Fruit fly (Drosophila melanogaster) whole organism, embryonic: ENCODE results near the gene puc.

ENCODE experiments used
- Abd-B ChIP-seq: fragments of 200-800 bp; sonication (Bioruptor generic); optimal IDR thresholded peaks from 2 replicates; lab custom pipeline; 2018; ENCODE audit warnings: missing biosample characterization, mild to moderate bottlenecking, missing genetic modification characterization, moderate library complexity
- Atf3 ChIP-seq: fragments of 200-800 bp; sonication (Bioruptor generic); optimal IDR thresholded peaks from 3 replicates; lab custom pipeline; 2016; ENCODE audit warnings: missing biosample characterization, missing genetic modification characterization
- Awh ChIP-seq: fragments of 200-800 bp; sonication (Bioruptor generic); IDR thresholded peaks from 2 replicates; pipeline ENCODE4, ENCODE4 v1.3.6; 2022; ENCODE audit warnings: missing biosample characterization, missing genetic modification characterization
- CG10209 ChIP-seq: fragments of 200-800 bp; sonication (Bioruptor generic); optimal IDR thresholded peaks from 3 replicates; lab custom pipeline; 2017; ENCODE audit warnings: missing biosample characterization, mild to moderate bottlenecking, missing genetic modification characterization, missing genetic modification reagents
- CG10321 ChIP-seq: fragments of 200-800 bp; sonication (Bioruptor generic); IDR thresholded peaks from 2 replicates; pipeline ENCODE4 v1.3.6; 2022; ENCODE audit warnings: missing biosample characterization, missing genetic modification characterization
- CG10366 ChIP-seq: fragments of 200-800 bp; sonication (Bioruptor generic); IDR thresholded peaks from 2 replicates; pipeline ENCODE4 v1.3.6; 2022; ENCODE audit warnings: missing biosample characterization, missing genetic modification characterization
- CG10462 ChIP-seq: fragments of 200-800 bp; sonication (Bioruptor generic); optimal IDR thresholded peaks from 2 replicates; lab custom pipeline; 2016; ENCODE audit warnings: missing biosample characterization, missing genetic modification characterization
- CG12236 ChIP-seq: fragments of 200-800 bp; sonication (Bioruptor generic); optimal IDR thresholded peaks from 2 replicates; lab custom pipeline; 2016; ENCODE audit warnings: missing biosample characterization, missing genetic modification characterization
- CG14014 ChIP-seq: fragments of 200-800 bp; sonication (Bioruptor generic); IDR thresholded peaks from 2 replicates; pipeline ENCODE4 v1.3.6; 2022; ENCODE audit warnings: missing biosample characterization, missing genetic modification characterization
- CG14710 ChIP-seq: fragments of 200-800 bp; sonication (Bioruptor generic); optimal IDR thresholded peaks from 3 replicates; lab custom pipeline; 2019; ENCODE audit warnings: missing biosample characterization, mild to moderate bottlenecking, missing genetic modification characterization, moderate library complexity
- CG15011 ChIP-seq: fragments of 200-800 bp; sonication (Bioruptor generic); optimal IDR thresholded peaks from 3 replicates; lab custom pipeline; 2018; ENCODE audit warnings: missing biosample characterization, mild to moderate bottlenecking, missing genetic modification characterization
- CG15696 ChIP-seq: fragments of 200-800 bp; sonication (Bioruptor generic); optimal IDR thresholded peaks from 2 replicates; lab custom pipeline; 2019; ENCODE audit warnings: missing biosample characterization, mild to moderate bottlenecking, missing genetic modification characterization, moderate library complexity
- CG17829 ChIP-seq: fragments of 200-800 bp; optimal IDR thresholded peaks from 2 replicates; lab custom pipeline; 2019; ENCODE audit warnings: missing biosample characterization, mild to moderate bottlenecking, missing genetic modification characterization, moderate library complexity
- CG18599 ChIP-seq: fragments of 200-800 bp; sonication (Bioruptor generic); optimal IDR thresholded peaks from 3 replicates; lab custom pipeline; 2017; ENCODE audit warnings: missing biosample characterization, missing genetic modification characterization, mild to moderate bottlenecking, moderate library complexity, missing genetic modification reagents
- CG31224 ChIP-seq: fragments of 200-800 bp; sonication (Bioruptor generic); IDR thresholded peaks from 2 replicates; pipeline ENCODE4 v1.3.6; 2022; ENCODE audit warnings: missing biosample characterization, missing genetic modification characterization
- CG31365 ChIP-seq: fragments of 200-800 bp; sonication (Bioruptor generic); optimal IDR thresholded peaks from 2 replicates; lab custom pipeline; 2018; ENCODE audit warnings: missing biosample characterization, mild to moderate bottlenecking, missing genetic modification characterization
- CG4854 ChIP-seq: fragments of 200-800 bp; sonication (Bioruptor generic); optimal IDR thresholded peaks from 2 replicates; lab custom pipeline; 2016; ENCODE audit warnings: missing biosample characterization, missing genetic modification characterization, inconsistent platforms
- CG6791 ChIP-seq: fragments of 200-800 bp; sonication (Bioruptor generic); IDR thresholded peaks from 3 replicates; pipeline ENCODE4 v1.3.6; 2022; ENCODE audit warnings: missing biosample characterization, missing genetic modification characterization; ENCODE audit not compliant: partially characterized antibody
- CG6813 ChIP-seq: fragments of 200-800 bp; sonication (Bioruptor generic); optimal IDR thresholded peaks from 2 replicates; lab custom pipeline; 2017; ENCODE audit warnings: missing biosample characterization, missing genetic modification characterization, mild to moderate bottlenecking, moderate library complexity, missing genetic modification reagents
- D ChIP-seq, 2 experiments: fragments of 200-800 bp in 1 of 2; fragments of >200 bp in 1 of 2; sonication (Bioruptor generic) in 1 of 2; optimal IDR thresholded peaks; 2 replicates in 1 of 2; 3 replicates in 1 of 2; lab custom pipeline; 2017; ENCODE audit warnings: mild to moderate bottlenecking in 1 of 2, missing biosample characterization in 1 of 2, missing genetic modification characterization in 1 of 2, missing genetic modification reagents in 1 of 2
- Doc2 ChIP-seq: fragments of 200-800 bp; sonication (Bioruptor generic); IDR thresholded peaks from 2 replicates; pipeline ENCODE4 v1.3.6; 2022; ENCODE audit warnings: missing biosample characterization, missing genetic modification characterization
- Dref ChIP-seq: fragments of 200-800 bp; sonication (Bioruptor generic); IDR thresholded peaks from 2 replicates; pipeline ENCODE4 v1.3.6; 2022; ENCODE audit warnings: missing biosample characterization, missing genetic modification characterization
- E2f2 ChIP-seq: fragments of 200-800 bp; sonication (Bioruptor generic); IDR thresholded peaks from 2 replicates; pipeline ENCODE4 v1.3.6; 2022; ENCODE audit warnings: missing biosample characterization, missing genetic modification characterization
- H15 ChIP-seq: fragments of 200-800 bp; sonication (Bioruptor generic); IDR thresholded peaks from 3 replicates; pipeline ENCODE4 v1.3.6; 2022; ENCODE audit warnings: missing biosample characterization, missing genetic modification characterization
- HLH3B ChIP-seq: fragments of 200-800 bp; sonication (Bioruptor generic); IDR thresholded peaks from 2 replicates; pipeline ENCODE4 v1.3.6; 2022; ENCODE audit warnings: missing biosample characterization, missing genetic modification characterization
- HmgD ChIP-seq: fragments of 200-800 bp; sonication (Bioruptor generic); optimal IDR thresholded peaks from 3 replicates; lab custom pipeline; 2016; ENCODE audit warnings: missing biosample characterization, missing genetic modification characterization
- Hsf ChIP-seq: fragments of 200-800 bp; sonication (Bioruptor generic); optimal IDR thresholded peaks from 3 replicates; lab custom pipeline; 2016; ENCODE audit warnings: missing biosample characterization, missing genetic modification characterization
- Kr ChIP-seq: fragments of 200-800 bp; sonication (Bioruptor generic); optimal IDR thresholded peaks from 2 replicates; lab custom pipeline; 2017; ENCODE audit warnings: missing biosample characterization, mild to moderate bottlenecking, missing genetic modification characterization
- Lim3 ChIP-seq: fragments of 200-800 bp; sonication (Bioruptor generic); IDR thresholded peaks from 2 replicates; pipeline ENCODE4 v1.3.6; 2022; ENCODE audit warnings: missing biosample characterization, missing genetic modification characterization
- Sry-δ ChIP-seq: fragments of 200-800 bp; sonication (Bioruptor generic); optimal IDR thresholded peaks from 2 replicates; lab custom pipeline; 2016; ENCODE audit warnings: missing biosample characterization, missing genetic modification characterization
- Xbp1 ChIP-seq: fragments of 200-800 bp; sonication (Bioruptor generic); optimal IDR thresholded peaks from 3 replicates; lab custom pipeline; 2016; ENCODE audit warnings: missing biosample characterization, mild to moderate bottlenecking, missing genetic modification characterization
- abd-A ChIP-seq: fragments of 200-800 bp; sonication (Bioruptor generic); optimal IDR thresholded peaks from 3 replicates; lab custom pipeline; 2019; ENCODE audit warnings: missing biosample characterization, mild to moderate bottlenecking, missing genetic modification characterization, moderate library complexity
- bbx ChIP-seq: fragments of 200-800 bp; sonication (Bioruptor generic); IDR thresholded peaks from 2 replicates; pipeline ENCODE4 v1.3.6; 2022; ENCODE audit warnings: missing biosample characterization, missing genetic modification characterization; ENCODE audit not compliant: partially characterized antibody
- btn ChIP-seq: fragments of 200-800 bp; sonication (Bioruptor generic); optimal IDR thresholded peaks from 2 replicates; lab custom pipeline; 2016; ENCODE audit warnings: missing biosample characterization, missing genetic modification characterization
- exex ChIP-seq: fragments of 200-800 bp; sonication (Bioruptor generic); optimal IDR thresholded peaks from 4 replicates; lab custom pipeline; 2018; ENCODE audit warnings: missing biosample characterization, mild to moderate bottlenecking, missing genetic modification characterization, moderate library complexity
- eyg ChIP-seq: fragments of 200-800 bp; sonication (Bioruptor generic); optimal IDR thresholded peaks from 3 replicates; lab custom pipeline; 2016; ENCODE audit warnings: missing biosample characterization, missing genetic modification characterization
- fd3F ChIP-seq: fragments of 200-800 bp; sonication (Bioruptor generic); optimal IDR thresholded peaks from 2 replicates; lab custom pipeline; 2018; ENCODE audit warnings: missing biosample characterization, mild to moderate bottlenecking, missing genetic modification characterization, moderate library complexity
- knrl ChIP-seq: fragments of 200-800 bp; sonication (Bioruptor generic); IDR thresholded peaks from 3 replicates; pipeline ENCODE4 v1.3.6; 2022; ENCODE audit warnings: missing biosample characterization, missing genetic modification characterization; ENCODE audit not compliant: partially characterized antibody
- lmd ChIP-seq: fragments of 200-800 bp; sonication (Bioruptor generic); IDR thresholded peaks from 2 replicates; pipeline ENCODE4 v1.3.6; 2022; ENCODE audit warnings: missing biosample characterization, missing genetic modification characterization
- nerfin-2 ChIP-seq: fragments of 200-800 bp; sonication (Bioruptor generic); IDR thresholded peaks from 2 replicates; pipeline ENCODE4 v1.3.6; 2022; ENCODE audit warnings: missing biosample characterization, missing genetic modification characterization; ENCODE audit not compliant: partially characterized antibody
- oc ChIP-seq: fragments of 200-800 bp; sonication (Bioruptor generic); optimal IDR thresholded peaks from 2 replicates; lab custom pipeline; 2018; ENCODE audit warnings: missing biosample characterization, mild to moderate bottlenecking, missing genetic modification characterization, moderate library complexity
- org-1 ChIP-seq: fragments of 200-800 bp; sonication (Bioruptor generic); optimal IDR thresholded peaks from 2 replicates; lab custom pipeline; 2017; ENCODE audit warnings: missing biosample characterization, missing genetic modification characterization
- pan ChIP-seq, 4 experiments: fragments of >200 bp in 3 of 4; fragments of 200-800 bp in 1 of 4; sonication (Bioruptor generic) in 1 of 4; optimal IDR thresholded peaks in 3 of 4; IDR thresholded peaks in 1 of 4; 2 replicates each; pipeline versions ENCODE4 v1.3.6 to Lab custom; 2017 to 2022; ENCODE audit warnings: missing biosample characterization in 2 of 4, missing genetic modification characterization in 2 of 4, mixed read lengths in 1 of 4
- pb ChIP-seq: fragments of 200-800 bp; sonication (Bioruptor generic); optimal IDR thresholded peaks from 3 replicates; lab custom pipeline; 2016; ENCODE audit warnings: missing biosample characterization, missing genetic modification characterization
- sna ChIP-seq: fragments of 200-800 bp; sonication (Bioruptor generic); IDR thresholded peaks from 2 replicates; pipeline ENCODE4 v1.3.6; 2022; ENCODE audit warnings: missing biosample characterization, missing genetic modification characterization; ENCODE audit not compliant: partially characterized antibody
- so ChIP-seq: fragments of 200-800 bp; sonication (Bioruptor generic); IDR thresholded peaks from 3 replicates; pipeline ENCODE4 v1.3.6; 2022; ENCODE audit warnings: missing biosample characterization, missing genetic modification characterization
- wek ChIP-seq: fragments of 200-800 bp; sonication (Bioruptor generic); optimal IDR thresholded peaks from 3 replicates; lab custom pipeline; 2018; ENCODE audit warnings: missing biosample characterization, mild to moderate bottlenecking, missing genetic modification characterization, moderate library complexity

The puc gene

dm6 chr3R:8113833-8114673 is 8.9 kb downstream of the puc start (continued):
- peak; percentile 76 for TF ChIP-seq lmd (GFP tag; lab: Robert Waterston, UW)
- peak; percentile 21 for TF ChIP-seq CG31365 (tag; lab: Kevin White, UChicago)
- TF ChIP-seq Awh (GFP tag; lab: Robert Waterston, UW): peak; percentile 83
- no peak for TF ChIP-seq Dref
- TF ChIP-seq exex (tag; lab: Kevin White, UChicago): peak; percentile 41
- peak; percentile 82 for TF ChIP-seq org-1 (GFP tag; lab: Kevin White, UChicago)
- TF ChIP-seq E2f2 (GFP tag; lab: Robert Waterston, UW): peak; percentile 60
- no peak for TF ChIP-seq Lim3
- peak; percentile 85 for TF ChIP-seq Hsf
- TF ChIP-seq CG14014 (GFP tag; lab: Robert Waterston, UW): peak; percentile 85
- TF ChIP-seq CG31224 (GFP tag; lab: Robert Waterston, UW): peak; percentile 69
- peak; percentile 67 for TF ChIP-seq abd-A (tag; lab: Kevin White, UChicago)
- TF ChIP-seq wek (GFP tag; lab: Kevin White, UChicago): peak; percentile 18
- peak; percentile 73 for TF ChIP-seq eyg (GFP tag; lab: Kevin White, UChicago)
- peak; percentile 85 for TF ChIP-seq pb (GFP tag; lab: Kevin White, UChicago)
- TF ChIP-seq CG6813 (GFP tag; lab: Kevin White, UChicago): peak; percentile 86
- peak; percentile 88 for TF ChIP-seq CG17829 (tag; lab: Kevin White, UChicago)
- peak; percentile 79 for TF ChIP-seq HLH3B
- no peak for TF ChIP-seq nerfin-2 (GFP tag; lab: Robert Waterston, UW)
- peak; percentile 53 for TF ChIP-seq CG10321 (GFP tag; lab: Robert Waterston, UW)
- TF ChIP-seq knrl (GFP tag; lab: Robert Waterston, UW): no peak
- TF ChIP-seq H15 (GFP tag; lab: Robert Waterston, UW): peak; percentile 71
- TF ChIP-seq fd3F (GFP tag; lab: Kevin White, UChicago): peak; percentile 60
- peak; percentile 61 for TF ChIP-seq Abd-B (GFP tag; lab: Kevin White, UChicago)
- peak; percentile 50 for TF ChIP-seq Sry-δ
- peak; percentile 50 for TF ChIP-seq btn (GFP tag; lab: Kevin White, UChicago)
- peak; percentile 44 for TF ChIP-seq CG10462 (GFP tag; lab: Kevin White, UChicago)
- TF ChIP-seq sna (GFP tag; lab: Robert Waterston, UW): no peak
- TF ChIP-seq CG15011: peak; percentile 82
- peak; percentile 75 for TF ChIP-seq CG10366 (GFP tag; lab: Robert Waterston, UW)
- TF ChIP-seq CG6791 (GFP tag; lab: Robert Waterston, UW): no peak
- TF ChIP-seq so: peak; percentile 78; the same call in 2 of the 3 replicates
- TF ChIP-seq Kr (GFP tag; lab: Kevin White, UChicago): no peak
- peak; percentile 73 for TF ChIP-seq CG12236 (GFP tag; lab: Kevin White, UChicago)
- peak; percentile 77 for TF ChIP-seq CG14710
- no peak for TF ChIP-seq bbx (GFP tag; lab: Robert Waterston, UW)
- TF ChIP-seq D (optimal IDR thresholded peaks at IDR 0.05; lab: Kevin White, UChicago): no peak
- TF ChIP-seq D (GFP tag; optimal IDR thresholded peaks at IDR 0.05; lab: Kevin White, UChicago): peak; percentile 74
- peak; percentile 80 for TF ChIP-seq Xbp1 (GFP tag; lab: Kevin White, UChicago)
- peak; percentile 82 for TF ChIP-seq CG10209 (GFP tag; lab: Kevin White, UChicago)
- TF ChIP-seq HmgD (GFP tag; lab: Kevin White, UChicago): peak; percentile 37
- peak; percentile 84 for TF ChIP-seq CG15696 (tag; lab: Kevin White, UChicago)
- TF ChIP-seq Doc2: no peak
- peak; percentile 59 for TF ChIP-seq CG4854 (GFP tag; lab: Kevin White, UChicago)
- TF ChIP-seq Atf3 (GFP tag; lab: Kevin White, UChicago): peak; percentile 71
- TF ChIP-seq CG18599 (GFP tag; lab: Kevin White, UChicago): peak; percentile 93
- peak; percentile 78 for TF ChIP-seq oc (tag; lab: Kevin White, UChicago)
- no peak for TF ChIP-seq pan (optimal IDR thresholded peaks at IDR 0.05; lab: Kevin White, UChicago)
- peak in 1 of 2 experiments; percentile 83 for TF ChIP-seq pan (GFP tag; optimal IDR thresholded peaks at IDR 0.05 in 1 of 2, IDR thresholded peaks at IDR 0.05 in 1 of 2)
